Worm (Caenorhabditis elegans): Measurements from ENCODE around the gene tsct-1.

DNA sequence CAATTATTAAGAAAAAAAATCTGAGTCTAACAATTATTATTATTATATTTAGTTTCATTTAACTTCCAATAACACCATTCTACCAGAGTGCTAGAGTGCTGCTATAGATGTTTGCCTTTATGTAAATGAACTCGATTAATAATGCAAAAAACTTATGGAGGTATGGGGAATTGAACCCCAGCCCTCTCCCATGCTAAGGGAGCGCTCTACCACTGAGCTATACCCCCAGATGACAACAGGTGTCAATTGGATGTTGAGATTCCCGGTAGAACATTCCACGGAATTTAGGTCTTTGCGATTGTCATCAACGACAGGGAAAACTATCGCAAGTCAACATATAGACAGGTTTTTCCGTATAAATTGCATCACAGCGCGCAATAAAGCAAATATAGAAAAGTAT, 24.1 kb downstream of the tsct-1 start:
- TF ChIP-seq him-1 (tag; optimal IDR thresholded peaks at IDR 0.05) (no peak), W03F9.2 (tag; optimal IDR thresholded peaks at IDR 0.05) (peak; percentile 57)

Measured in whole organism, L4/young adult.